Fruit fly (Drosophila melanogaster) S2 (cell line): ENCODE results near the gene ATbp.

Experiments used
- CG8478 ChIP-seq: fragments of >200 bp; optimal IDR thresholded peaks from 2 replicates; lab custom pipeline; 2018
- CTCF ChIP-seq, 2 experiments: fragments of >200 bp; optimal IDR thresholded peaks; 2 replicates each; lab custom pipeline; 2018

- no peak for TF ChIP-seq CTCF (optimal IDR thresholded peaks at IDR 0.05; lab: Kevin White, UChicago)
- no peak for TF ChIP-seq CG8478 (lab: Kevin White, UChicago)
These were observed 9.0 kb upstream of the ATbp start for dm6 chrX:23096818-23097129.
